Comparison of ENCODE assay signal across 1 worm cellular context in genomic region chrIV:9032550-9032949, ce11.
TF ChIP-seq lines count a peak whose summit lies in the region.

C53D6.6 (minus strand) TSS chrIV:9032667.

TF ChIP-seq in whole organism, L1 larva, 84 proteins besides CTCF, POLR2A, EP300 and RAD21 (continued from another document):
- TF ChIP-seq zag-1 (tag; optimal IDR thresholded peaks at IDR 0.05; lab: Kevin White, UChicago) (no peak), ces-1 (GFP tag; optimal IDR thresholded peaks at IDR 0.05; lab: Kevin White, UChicago) (no peak), C04F5.9 (tag; optimal IDR thresholded peaks at IDR 0.05; lab: Kevin White, UChicago) (no peak), mep-1 (tag; optimal IDR thresholded peaks at IDR 0.05; lab: Kevin White, UChicago) (peak; percentile 50), lin-35 (GFP tag; optimal IDR thresholded peaks at IDR 0.05; lab: Kevin White, UChicago) (no peak), blmp-1 (tag; optimal IDR thresholded peaks at IDR 0.05; lab: Kevin White, UChicago) (peak; percentile 71), lin-39 (tag; optimal IDR thresholded peaks at IDR 0.05; lab: Kevin White, UChicago) (no peak), grh-1 (GFP tag; IDR thresholded peaks at IDR 0.05; lab: Robert Waterston, UW) (no peak), unc-30 (tag; optimal IDR thresholded peaks at IDR 0.05; lab: Kevin White, UChicago) (no peak), C34B4.2 (tag; optimal IDR thresholded peaks at IDR 0.05; lab: Kevin White, UChicago) (no peak), efl-1 (optimal IDR thresholded peaks at IDR 0.05; lab: Kevin White, UChicago) (peak; percentile 5 to 17), efl-1 (GFP tag; optimal IDR thresholded peaks at IDR 0.05 in 1 of 2; lab: Kevin White, UChicago) (no peak), dpl-1 (GFP tag; optimal IDR thresholded peaks at IDR 0.05; lab: Kevin White, UChicago) (peak in 1 of 3 experiments; percentile 2), unc-98 (GFP tag; IDR thresholded peaks at IDR 0.05; lab: Robert Waterston, UW) (no peak), isw-1 (GFP tag; IDR thresholded peaks at IDR 0.05; lab: Robert Waterston, UW) (no peak), C16A3.4 (tag; optimal IDR thresholded peaks at IDR 0.05; lab: Kevin White, UChicago) (no peak), F16B12.6 (tag; optimal IDR thresholded peaks at IDR 0.05; lab: Kevin White, UChicago) (peak; percentile 4), hpl-2 (GFP tag; optimal IDR thresholded peaks at IDR 0.05; lab: Kevin White, UChicago) (no peak), nhr-19 (GFP tag; conservative IDR thresholded peaks at IDR 0.05; lab: Robert Waterston, UW) (no peak)
